Fruit fly (Drosophila melanogaster) whole organism, embryonic: Measurements from ENCODE around the gene CG45002.
A peak's percentile ranks its signal among the peaks of the same experiment; 100 is the strongest.

Experiments
- Atf-2 ChIP-seq: fragments of 200-800 bp; sonication (Bioruptor generic); optimal IDR thresholded peaks from 2 replicates; lab custom pipeline; 2016; ENCODE audit warnings: missing biosample characterization, missing genetic modification characterization
- B-H2 ChIP-seq: fragments of 200-800 bp; sonication (Bioruptor generic); optimal IDR thresholded peaks from 2 replicates; lab custom pipeline; 2018; ENCODE audit warnings: missing biosample characterization, mild to moderate bottlenecking, missing genetic modification characterization
- CG10274 ChIP-seq: fragments of 200-800 bp; sonication (Bioruptor generic); optimal IDR thresholded peaks from 3 replicates; lab custom pipeline; 2017; ENCODE audit warnings: missing biosample characterization, mild to moderate bottlenecking, missing genetic modification characterization
- CG11398 ChIP-seq: fragments of 200-800 bp; sonication (Bioruptor generic); optimal IDR thresholded peaks from 2 replicates; lab custom pipeline; 2016; ENCODE audit warnings: missing biosample characterization, missing genetic modification characterization
- CG11560 ChIP-seq: fragments of 200-800 bp; sonication (Bioruptor generic); IDR thresholded peaks from 3 replicates; pipeline ENCODE4 v1.3.6; 2022; ENCODE audit warnings: missing biosample characterization, missing genetic modification characterization
- CG12071 ChIP-seq: fragments of 200-800 bp; sonication (Bioruptor generic); optimal IDR thresholded peaks from 3 replicates; lab custom pipeline; 2018; ENCODE audit warnings: missing biosample characterization, mild to moderate bottlenecking, missing genetic modification characterization
- CG12219 ChIP-seq: fragments of 200-800 bp; sonication (Bioruptor generic); optimal IDR thresholded peaks from 3 replicates; lab custom pipeline; 2018; ENCODE audit warnings: missing biosample characterization, mild to moderate bottlenecking, missing genetic modification characterization
- CG1233 ChIP-seq: fragments of 200-800 bp; sonication (Bioruptor generic); optimal IDR thresholded peaks from 4 replicates; lab custom pipeline; 2018; ENCODE audit warnings: missing biosample characterization, mild to moderate bottlenecking, missing genetic modification characterization
- CG13775 ChIP-seq: fragments of 200-800 bp; sonication (Bioruptor generic); optimal IDR thresholded peaks from 3 replicates; lab custom pipeline; 2017; ENCODE audit warnings: missing biosample characterization, mild to moderate bottlenecking, missing genetic modification characterization
- CG14710 ChIP-seq: fragments of 200-800 bp; sonication (Bioruptor generic); optimal IDR thresholded peaks from 3 replicates; lab custom pipeline; 2019; ENCODE audit warnings: missing biosample characterization, mild to moderate bottlenecking, missing genetic modification characterization, moderate library complexity
- CG17359 ChIP-seq: fragments of 200-800 bp; sonication (Bioruptor generic); optimal IDR thresholded peaks from 3 replicates; lab custom pipeline; 2018; ENCODE audit warnings: missing biosample characterization, mild to moderate bottlenecking, missing genetic modification characterization, moderate library complexity
- CG17385 ChIP-seq: fragments of 200-800 bp; sonication (Bioruptor generic); optimal IDR thresholded peaks from 3 replicates; lab custom pipeline; 2018; ENCODE audit warnings: missing biosample characterization, mild to moderate bottlenecking, missing genetic modification characterization
- CG2712 ChIP-seq: fragments of 200-800 bp; optimal IDR thresholded peaks from 3 replicates; lab custom pipeline; 2019; ENCODE audit warnings: missing biosample characterization, mild to moderate bottlenecking, missing genetic modification characterization, moderate library complexity
- CG3281 ChIP-seq: fragments of 200-800 bp; sonication (Bioruptor generic); optimal IDR thresholded peaks from 3 replicates; lab custom pipeline; 2017; ENCODE audit warnings: missing biosample characterization, mild to moderate bottlenecking, missing genetic modification characterization
- CG43689 ChIP-seq: fragments of 200-800 bp; sonication (Bioruptor generic); IDR thresholded peaks from 2 replicates; pipeline ENCODE4 v1.3.6; 2022; ENCODE audit warnings: missing biosample characterization, missing genetic modification characterization
- CG4404 ChIP-seq: fragments of 200-800 bp; sonication (Bioruptor generic); IDR thresholded peaks from 2 replicates; pipeline ENCODE4 v1.3.6; 2022; ENCODE audit warnings: missing biosample characterization, missing genetic modification characterization
- CG6654 ChIP-seq: fragments of 200-800 bp; sonication (Bioruptor generic); optimal IDR thresholded peaks from 2 replicates; lab custom pipeline; 2017; ENCODE audit warnings: missing biosample characterization, mild to moderate bottlenecking, missing genetic modification characterization
- CG7987 ChIP-seq: fragments of 200-800 bp; sonication (Bioruptor generic); optimal IDR thresholded peaks from 2 replicates; lab custom pipeline; 2018; ENCODE audit warnings: missing biosample characterization, mild to moderate bottlenecking, missing genetic modification characterization, moderate library complexity
- CG8944 ChIP-seq: fragments of 200-800 bp; sonication (Bioruptor generic); optimal IDR thresholded peaks from 3 replicates; lab custom pipeline; 2016; ENCODE audit warnings: missing biosample characterization, missing genetic modification characterization
- Dek ChIP-seq: fragments of 200-800 bp; sonication (Bioruptor generic); optimal IDR thresholded peaks from 3 replicates; lab custom pipeline; 2019; ENCODE audit warnings: missing biosample characterization, mild to moderate bottlenecking, missing genetic modification characterization, moderate library complexity
- Doc2 ChIP-seq: fragments of 200-800 bp; sonication (Bioruptor generic); IDR thresholded peaks from 2 replicates; pipeline ENCODE4 v1.3.6; 2022; ENCODE audit warnings: missing biosample characterization, missing genetic modification characterization
- Ets97D ChIP-seq: fragments of 200-800 bp; sonication (Bioruptor generic); optimal IDR thresholded peaks from 3 replicates; lab custom pipeline; 2016; ENCODE audit warnings: missing biosample characterization, missing genetic modification characterization
- Fer1 ChIP-seq: fragments of 200-800 bp; sonication (Bioruptor generic); optimal IDR thresholded peaks from 2 replicates; lab custom pipeline; 2017; ENCODE audit warnings: missing biosample characterization, mild to moderate bottlenecking, missing genetic modification characterization
- PHDP ChIP-seq: fragments of 200-800 bp; sonication (Bioruptor generic); optimal IDR thresholded peaks from 3 replicates; lab custom pipeline; 2018; ENCODE audit warnings: missing biosample characterization, mild to moderate bottlenecking, missing genetic modification characterization, moderate library complexity
- Sox100B ChIP-seq: fragments of 200-800 bp; sonication (Bioruptor generic); optimal IDR thresholded peaks from 3 replicates; lab custom pipeline; 2018; ENCODE audit warnings: missing biosample characterization, mild to moderate bottlenecking, missing genetic modification characterization
- Sry-β ChIP-seq: fragments of 200-800 bp; sonication (Bioruptor generic); optimal IDR thresholded peaks from 2 replicates; lab custom pipeline; 2018; ENCODE audit warnings: missing biosample characterization, mild to moderate bottlenecking, missing genetic modification characterization, moderate library complexity
- Ssrp ChIP-seq: fragments of 200-800 bp; sonication (Bioruptor generic); optimal IDR thresholded peaks from 2 replicates; lab custom pipeline; 2018; ENCODE audit warnings: missing biosample characterization, mild to moderate bottlenecking, missing genetic modification characterization, moderate library complexity
- bowl ChIP-seq: fragments of 200-800 bp; sonication (Bioruptor generic); IDR thresholded peaks from 2 replicates; pipeline ENCODE4 v1.3.6; 2022; ENCODE audit warnings: missing biosample characterization, missing genetic modification characterization
- btn ChIP-seq: fragments of 200-800 bp; sonication (Bioruptor generic); optimal IDR thresholded peaks from 2 replicates; lab custom pipeline; 2016; ENCODE audit warnings: missing biosample characterization, missing genetic modification characterization
- croc ChIP-seq: fragments of 200-800 bp; sonication (Bioruptor generic); conservative IDR thresholded peaks from 3 replicates; pipeline ENCODE4 v1.3.6; 2022; ENCODE audit warnings: missing biosample characterization, missing genetic modification characterization
- da ChIP-seq: fragments of 200-800 bp; sonication (Bioruptor generic); optimal IDR thresholded peaks from 2 replicates; lab custom pipeline; 2016; ENCODE audit warnings: missing biosample characterization, missing genetic modification characterization
- dmrt11E ChIP-seq: fragments of 200-800 bp; sonication (Bioruptor generic); optimal IDR thresholded peaks from 3 replicates; lab custom pipeline; 2018; ENCODE audit warnings: missing biosample characterization, mild to moderate bottlenecking, missing genetic modification characterization, moderate library complexity
- dmrt99B ChIP-seq: fragments of 200-800 bp; sonication (Bioruptor generic); optimal IDR thresholded peaks from 2 replicates; lab custom pipeline; 2018; ENCODE audit warnings: missing biosample characterization, mild to moderate bottlenecking, missing genetic modification characterization, moderate library complexity
- eyg ChIP-seq: fragments of 200-800 bp; sonication (Bioruptor generic); optimal IDR thresholded peaks from 3 replicates; lab custom pipeline; 2016; ENCODE audit warnings: missing biosample characterization, missing genetic modification characterization
- fru ChIP-seq: fragments of >200 bp; optimal IDR thresholded peaks from 2 replicates; lab custom pipeline; 2017
- hbn ChIP-seq: fragments of 200-800 bp; sonication (Bioruptor generic); IDR thresholded peaks from 2 replicates; pipeline ENCODE4 v1.3.6; 2022; ENCODE audit warnings: missing biosample characterization, missing genetic modification characterization; ENCODE audit not compliant: partially characterized antibody
- her ChIP-seq: fragments of 200-800 bp; sonication (Bioruptor generic); optimal IDR thresholded peaks from 2 replicates; lab custom pipeline; 2016; ENCODE audit warnings: missing biosample characterization, missing genetic modification characterization
- insv ChIP-seq, 2 experiments: fragments of 200-800 bp; sonication (Bioruptor generic); optimal IDR thresholded peaks; 3 replicates each; lab custom pipeline; 2016 to 2018; ENCODE audit warnings: missing biosample characterization in 2 of 2, missing genetic modification characterization in 2 of 2
- inv ChIP-seq: fragments of 200-800 bp; sonication (Bioruptor generic); IDR thresholded peaks from 2 replicates; pipeline ENCODE4 v1.3.6; 2022; ENCODE audit warnings: missing biosample characterization, missing genetic modification characterization; ENCODE audit not compliant: partially characterized antibody
- jumu ChIP-seq: fragments of 200-800 bp; sonication (Bioruptor generic); optimal IDR thresholded peaks from 3 replicates; lab custom pipeline; 2016; ENCODE audit warnings: missing biosample characterization, missing genetic modification characterization
- luna ChIP-seq: fragments of 200-800 bp; sonication (Bioruptor generic); optimal IDR thresholded peaks from 2 replicates; lab custom pipeline; 2016; ENCODE audit warnings: missing biosample characterization, missing genetic modification characterization
- onecut ChIP-seq: fragments of 200-800 bp; sonication (Bioruptor generic); IDR thresholded peaks from 2 replicates; pipeline ENCODE4 v1.3.6; 2022; ENCODE audit warnings: missing biosample characterization, missing genetic modification characterization
- org-1 ChIP-seq: fragments of 200-800 bp; sonication (Bioruptor generic); optimal IDR thresholded peaks from 2 replicates; lab custom pipeline; 2017; ENCODE audit warnings: missing biosample characterization, missing genetic modification characterization
- pzg ChIP-seq: fragments of 200-800 bp; sonication (Bioruptor generic); optimal IDR thresholded peaks from 3 replicates; lab custom pipeline; 2018; ENCODE audit warnings: missing biosample characterization, mild to moderate bottlenecking, missing genetic modification characterization, moderate library complexity
- sens ChIP-seq: fragments of 200-800 bp; sonication (Bioruptor generic); peaks from one replicate; lab custom pipeline; 2016; ENCODE audit warnings: missing biosample characterization, missing genetic modification characterization
- seq ChIP-seq: fragments of 200-800 bp; sonication (Bioruptor generic); IDR thresholded peaks from 2 replicates; pipeline ENCODE4 v1.3.6; 2022; ENCODE audit warnings: missing biosample characterization, missing genetic modification characterization
- ssp ChIP-seq: fragments of 200-800 bp; sonication (Bioruptor generic); IDR thresholded peaks from 2 replicates; pipeline ENCODE4 v1.3.6; 2022; ENCODE audit warnings: missing biosample characterization, missing genetic modification characterization
- unpg ChIP-seq: fragments of 200-800 bp; sonication (Bioruptor generic); optimal IDR thresholded peaks from 3 replicates; lab custom pipeline; 2018; ENCODE audit warnings: missing biosample characterization, mild to moderate bottlenecking, missing genetic modification characterization, moderate library complexity
- vfl ChIP-seq: fragments of 200-800 bp; sonication (Bioruptor generic); optimal IDR thresholded peaks from 2 replicates; lab custom pipeline; 2016; ENCODE audit warnings: missing biosample characterization, missing genetic modification characterization
- yki ChIP-seq: fragments of >200 bp; optimal IDR thresholded peaks from 3 replicates; lab custom pipeline; 2018

CG45002 gene

DNA sequence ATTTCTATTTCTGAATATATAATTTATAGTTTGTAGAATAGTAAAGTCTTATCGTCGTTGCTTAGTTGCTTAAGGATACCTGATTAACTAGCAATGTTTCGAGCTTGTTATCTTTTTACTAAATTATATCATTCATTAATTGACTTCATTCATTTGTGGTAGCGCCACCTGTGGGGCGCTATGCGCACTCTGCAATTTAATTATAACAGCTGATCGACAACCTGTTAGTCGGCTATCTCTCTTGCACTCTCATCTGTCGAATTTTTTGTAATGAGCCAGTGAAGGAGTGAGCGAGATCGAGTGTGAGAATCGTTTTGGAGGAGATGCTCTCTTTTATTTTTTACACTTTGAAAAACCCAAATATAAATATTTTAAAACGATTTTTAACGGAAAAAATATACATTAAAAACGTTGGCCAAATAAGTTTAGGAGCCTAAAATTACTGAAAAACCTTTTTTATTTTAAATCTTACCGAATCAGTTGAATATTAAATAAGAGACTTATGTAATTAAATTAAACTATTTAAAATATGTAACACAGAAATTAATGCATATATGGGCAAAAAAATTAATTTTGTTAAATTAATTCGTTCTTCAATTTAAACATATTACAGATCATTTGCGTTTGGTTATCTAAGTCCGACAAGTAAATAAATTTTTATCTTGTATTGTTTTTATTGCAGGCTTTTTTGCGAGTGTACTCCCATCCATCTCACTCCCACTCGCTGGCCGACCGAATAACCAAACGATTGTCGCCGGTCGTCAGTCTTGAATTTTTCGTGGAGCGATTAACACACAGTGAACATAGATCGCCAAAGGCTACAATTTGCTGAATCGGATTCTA lies 24.8 kb upstream of the CG45002 start, which contains the start of the genes CG16700 and CG4991 (continued):
- TF ChIP-seq CG13775 (GFP tag; lab: Kevin White, UChicago) (peak; percentile 85), org-1 (GFP tag; lab: Kevin White, UChicago) (peak; percentile 70), fru (lab: Kevin White, UChicago) (no peak), vfl (GFP tag; lab: Kevin White, UChicago) (no peak), CG8944 (GFP tag; lab: Kevin White, UChicago) (no peak), Sox100B (GFP tag; lab: Kevin White, UChicago) (peak; percentile 90), croc (peak; percentile 65), Ssrp (peak; percentile 85), CG17385 (peak; percentile 78), CG4404 (GFP tag; lab: Robert Waterston, UW) (peak; percentile 71), Ets97D (no peak), CG1233 (GFP tag; lab: Kevin White, UChicago) (peak; percentile 72), pzg (no peak), CG10274 (peak; percentile 41), eyg (no peak), sens (GFP tag; lab: Kevin White, UChicago) (peak; percentile 86), CG11398 (GFP tag; lab: Kevin White, UChicago) (no peak), dmrt11E (peak; percentile 80), yki (no peak), Dek (peak; percentile 83), Atf-2 (GFP tag; lab: Kevin White, UChicago) (no peak), Fer1 (GFP tag; lab: Kevin White, UChicago) (peak; percentile 80), Sry-β (GFP tag; lab: Kevin White, UChicago) (peak; percentile 17), her (GFP tag; lab: Kevin White, UChicago) (no peak), Doc2 (GFP tag; lab: Robert Waterston, UW) (no peak), jumu (GFP tag; lab: Kevin White, UChicago) (no peak), hbn (GFP tag; lab: Robert Waterston, UW) (no peak), CG43689 (no peak), btn (no peak), CG12071 (GFP tag; lab: Kevin White, UChicago) (no peak), luna (GFP tag; lab: Kevin White, UChicago) (no peak), dmrt99B (tag; lab: Kevin White, UChicago) (peak; percentile 87), seq (GFP tag; lab: Robert Waterston, UW) (no peak), insv (GFP tag; optimal IDR thresholded peaks at IDR 0.05; lab: Kevin White, UChicago) (peak in 1 of 2 experiments; percentile 20), CG3281 (GFP tag; lab: Kevin White, UChicago) (peak; percentile 84), B-H2 (GFP tag; lab: Kevin White, UChicago) (no peak), onecut (GFP tag; lab: Robert Waterston, UW) (peak; percentile 24; the same call in 1 of the 2 replicates), bowl (GFP tag; lab: Robert Waterston, UW) (no peak), CG7987 (no peak), PHDP (tag; lab: Kevin White, UChicago) (peak; percentile 79), ssp (peak; percentile 59; the same call in 1 of the 2 replicates), CG6654 (GFP tag; lab: Kevin White, UChicago) (peak; percentile 41), CG17359 (peak; percentile 70), CG12219 (GFP tag; lab: Kevin White, UChicago) (no peak), CG2712 (tag; lab: Kevin White, UChicago) (peak; percentile 91), unpg (GFP tag; lab: Kevin White, UChicago) (peak; percentile 69), da (no peak), inv (GFP tag; lab: Robert Waterston, UW) (no peak), CG14710 (tag; lab: Kevin White, UChicago) (peak; percentile 87), CG11560 (tag; lab: Robert Waterston, UW) (0 out of 3 replicates have a peak, but pooled peaks have one; percentile 44)
